Fruit fly (Drosophila melanogaster) S2 (cell line): ENCODE data around the gene CG42656.

ENCODE experiments used
- CG8478 ChIP-seq: fragments of >200 bp; optimal IDR thresholded peaks from 2 replicates; lab custom pipeline; 2018
- CTCF ChIP-seq, 2 experiments: fragments of >200 bp; optimal IDR thresholded peaks; 2 replicates each; lab custom pipeline; 2018

Gene CG42656

dm6 chr3R:7493171-7493570 is at the start of gene CG42656:
CG42656 (minus strand) TSS chr3R:7493271.
- TF ChIP-seq CTCF (optimal IDR thresholded peaks at IDR 0.05; lab: Kevin White, UChicago) (no peak), CG8478 (lab: Kevin White, UChicago) (no peak)

DNA sequence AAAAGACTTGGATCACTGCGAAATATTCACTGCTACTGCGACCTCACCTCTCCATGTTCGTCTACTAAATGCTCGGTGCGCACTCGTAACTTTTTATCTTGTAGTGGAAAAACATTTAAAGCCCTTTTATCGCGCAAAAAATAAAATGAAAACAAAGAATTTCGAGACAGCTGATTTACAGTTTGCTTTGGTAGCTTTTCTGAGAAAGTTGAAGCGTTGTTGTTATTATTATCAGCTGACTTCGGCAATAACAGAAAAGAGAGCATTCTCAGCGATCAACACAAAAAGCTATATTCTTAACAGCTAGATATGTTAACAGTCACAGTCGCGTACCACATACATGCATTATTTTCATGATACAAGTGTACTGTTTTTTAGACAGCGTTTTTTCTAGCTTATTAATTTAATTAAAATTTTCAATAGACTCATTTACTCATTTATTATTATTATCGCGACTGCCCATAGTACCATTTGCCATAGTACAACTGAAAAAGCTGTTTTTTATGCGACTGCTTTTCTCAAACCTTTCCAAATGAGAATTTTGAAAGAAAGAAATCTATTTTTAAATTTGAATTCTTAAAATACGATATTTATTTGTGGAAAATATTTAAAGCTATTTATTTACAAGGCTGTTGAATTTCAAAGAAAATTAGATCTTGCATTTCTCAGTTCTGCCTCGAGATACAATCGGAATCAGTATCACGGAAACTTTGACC is 48.2 kb upstream of the CG42656 start, which contains the start of the genes alpha-Est3 and alpha-Est2:
TSS of gene alpha-Est3 (minus strand) at position 487 of the 716 bp plus-strand sequence.
TSS of gene alpha-Est2 (plus strand) at position 666 of the 716 bp plus-strand sequence.
- no peak for TF ChIP-seq CG8478 (lab: Kevin White, UChicago)

- no peak for TF ChIP-seq CG8478 (lab: Kevin White, UChicago)
- TF ChIP-seq CTCF (optimal IDR thresholded peaks at IDR 0.05; lab: Kevin White, UChicago) = no peak
Measured at dm6 chr3R:7538435-7538834, 45.4 kb upstream of the CG42656 start, which contains the start of gene alpha-Est4. alpha-Est4 (minus strand) TSS chr3R:7538615.

- TF ChIP-seq CG8478 (lab: Kevin White, UChicago) (no peak), CTCF (optimal IDR thresholded peaks at IDR 0.05; lab: Kevin White, UChicago) (no peak)
Measured at dm6 chr3R:7536281-7536680, 43.2 kb upstream of the CG42656 start, which contains the start of gene alpha-Est5. alpha-Est5 (minus strand) TSS chr3R:7536390.

DNA sequence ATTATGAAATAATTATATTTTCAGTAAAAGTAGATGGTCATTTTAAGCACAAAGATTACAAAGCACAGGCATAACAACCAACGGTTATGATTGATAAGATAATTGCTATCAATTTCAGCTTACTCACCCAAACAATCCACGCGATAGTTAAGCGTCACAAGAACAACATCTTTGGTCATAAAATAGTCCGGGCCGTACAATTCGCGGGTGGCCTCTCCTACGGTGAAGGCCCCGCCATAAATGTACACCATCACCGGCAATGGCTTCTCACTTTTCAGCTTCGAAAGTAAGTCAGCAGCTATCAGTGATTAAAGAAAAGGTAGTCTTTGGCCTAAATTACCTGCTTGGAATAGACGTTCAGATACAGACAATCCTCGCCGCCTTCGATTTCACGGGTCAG is 42.5 kb upstream of the CG42656 start:
- TF ChIP-seq CTCF (optimal IDR thresholded peaks at IDR 0.05; lab: Kevin White, UChicago) = no peak
- TF ChIP-seq CG8478 (lab: Kevin White, UChicago) = no peak

dm6 chr3R:7530184-7530821 is 37.2 kb upstream of the CG42656 start, which contains the start of the genes Rtnl2 and alphaTub84D:
Rtnl2 (minus strand) TSS chr3R:7530241.
alphaTub84D (plus strand) TSS chr3R:7530753.
- no peak for TF ChIP-seq CTCF (optimal IDR thresholded peaks at IDR 0.05; lab: Kevin White, UChicago)
- TF ChIP-seq CG8478 (lab: Kevin White, UChicago) = no peak

DNA sequence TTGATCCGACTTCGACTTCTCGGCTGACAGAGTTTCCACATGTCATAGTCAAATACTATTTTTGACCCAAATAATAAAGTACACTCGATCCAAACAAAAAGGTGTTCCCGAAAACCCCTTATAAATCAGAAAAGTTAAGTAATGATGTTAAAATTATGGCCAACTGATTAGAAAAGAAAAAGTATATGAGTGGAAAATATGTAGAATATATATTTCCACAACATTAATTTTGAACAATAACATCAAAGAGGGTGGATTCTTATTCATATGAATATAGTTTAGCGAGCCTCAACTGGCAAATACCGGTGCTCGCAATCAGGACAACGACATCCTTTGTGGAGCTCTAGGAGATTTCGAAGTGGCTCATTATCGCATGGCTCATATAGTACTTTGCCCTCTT is 35.6 kb upstream of the CG42656 start, which contains the start of gene alpha-Est6:
TSS of gene alpha-Est6 (minus strand) at position 101 of the 400 bp plus-strand sequence.
- TF ChIP-seq CTCF (optimal IDR thresholded peaks at IDR 0.05; lab: Kevin White, UChicago) = no peak
- TF ChIP-seq CG8478 (lab: Kevin White, UChicago) = no peak

- TF ChIP-seq CTCF (optimal IDR thresholded peaks at IDR 0.05; lab: Kevin White, UChicago) = no peak
- no peak for TF ChIP-seq CG8478 (lab: Kevin White, UChicago)
Measured at dm6 chr3R:7524160-7524559, 31.1 kb upstream of the CG42656 start.

dm6 chr3R:7523594-7523993 is 30.5 kb upstream of the CG42656 start, which contains the start of gene alpha-Est7:
alpha-Est7 (minus strand) TSS chr3R:7523753.
- TF ChIP-seq CTCF (optimal IDR thresholded peaks at IDR 0.05; lab: Kevin White, UChicago) = no peak
- TF ChIP-seq CG8478 (lab: Kevin White, UChicago) = no peak

DNA sequence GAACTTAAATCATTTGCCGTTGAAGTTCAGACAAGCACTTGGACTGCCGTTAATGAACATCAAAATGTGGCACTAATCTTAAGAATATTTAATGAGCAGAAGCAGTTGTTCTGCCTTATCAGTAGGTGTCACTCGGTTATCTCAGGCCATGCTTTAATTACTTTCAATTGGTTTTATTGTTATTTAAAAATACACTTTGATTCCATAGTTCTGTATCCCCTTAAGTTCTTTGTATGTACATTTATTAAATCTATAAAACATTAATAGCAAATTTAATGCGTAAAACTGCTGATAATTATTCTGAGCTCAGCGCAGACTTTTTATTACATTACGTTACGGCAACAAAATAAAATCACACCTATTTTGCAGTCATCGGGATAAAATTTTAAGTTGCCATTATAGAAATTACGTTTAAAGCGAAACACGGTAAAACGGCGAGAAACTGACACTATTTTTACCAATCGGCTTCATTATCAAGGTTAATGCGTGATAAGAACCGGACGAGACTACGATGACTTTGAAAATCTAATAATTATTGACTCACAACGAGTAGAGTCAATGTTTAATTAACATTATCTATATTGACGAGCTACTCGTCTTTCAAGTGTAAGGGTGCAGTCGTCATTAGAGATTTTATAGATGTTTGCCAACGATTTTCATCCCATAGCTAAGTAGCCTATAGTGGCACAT is 29.3 kb upstream of the CG42656 start:
- TF ChIP-seq CG8478 (lab: Kevin White, UChicago) = no peak
- TF ChIP-seq CTCF (optimal IDR thresholded peaks at IDR 0.05; lab: Kevin White, UChicago) = no peak

dm6 chr3R:7519356-7519755 is 26.3 kb upstream of the CG42656 start, which contains the start of gene Ubc84D:
Ubc84D (minus strand) TSS chr3R:7519456.
- TF ChIP-seq CG8478 (lab: Kevin White, UChicago) (no peak), CTCF (optimal IDR thresholded peaks at IDR 0.05; lab: Kevin White, UChicago) (no peak)

- TF ChIP-seq CG8478 (lab: Kevin White, UChicago) (no peak), CTCF (optimal IDR thresholded peaks at IDR 0.05; lab: Kevin White, UChicago) (no peak)
Measured at dm6 chr3R:7515599-7516069, 22.6 kb upstream of the CG42656 start, which contains the start of gene alpha-Est8. alpha-Est8 (minus strand) TSS chr3R:7515670.

dm6 chr3R:7514232-7514863 is 21.3 kb upstream of the CG42656 start:
- no peak for TF ChIP-seq CTCF (optimal IDR thresholded peaks at IDR 0.05; lab: Kevin White, UChicago)
- TF ChIP-seq CG8478 (lab: Kevin White, UChicago) = no peak
